Worm (Caenorhabditis elegans): ENCODE results near the gene scav-5.

DNA sequence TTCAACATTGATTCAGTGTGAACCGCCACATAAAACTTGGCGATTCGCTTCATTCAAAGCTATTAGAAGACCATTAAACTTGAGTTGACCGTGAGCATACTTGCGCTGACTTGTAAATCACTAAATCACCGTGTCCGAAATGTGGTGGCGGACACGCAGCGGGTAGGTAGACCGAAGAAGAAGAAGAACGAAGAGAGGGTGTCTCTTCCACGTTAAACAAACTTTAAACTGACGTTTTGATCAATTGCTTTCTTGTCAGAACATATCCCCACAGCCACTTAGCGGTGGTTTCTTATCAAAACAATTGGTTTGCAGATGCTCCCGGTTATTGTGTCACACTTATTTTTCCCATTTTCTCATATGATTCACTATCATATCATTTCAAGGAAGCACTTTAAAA is 14.6 kb upstream of the scav-5 start:
- no peak for TF ChIP-seq klf-2 (GFP tag; conservative IDR thresholded peaks at IDR 0.05)
- no peak for TF ChIP-seq med-1 (GFP tag; optimal IDR thresholded peaks at IDR 0.05; ENCODE audit: insufficient read depth)
- no peak for TF ChIP-seq T22C8.4 (GFP tag; IDR thresholded peaks at IDR 0.05)
